Fruit fly (Drosophila melanogaster) whole organism, pupa: Measurements from ENCODE around the gene CG31668.

Experiments
- CG10348 ChIP-seq: fragments of 200-800 bp; sonication (Bioruptor generic); IDR thresholded peaks from 2 replicates; pipeline ENCODE4 v1.3.6; 2022; ENCODE audit warnings: missing biosample characterization, missing genetic modification characterization
- CG12605 ChIP-seq: fragments of 200-800 bp; sonication (Bioruptor generic); IDR thresholded peaks from 2 replicates; pipeline ENCODE4 v1.3.6; 2022; ENCODE audit warnings: missing biosample characterization, missing genetic modification characterization
- CG13204 ChIP-seq: fragments of 200-800 bp; sonication (Bioruptor generic); optimal IDR thresholded peaks from 2 replicates; lab custom pipeline; 2018; ENCODE audit warnings: missing biosample characterization, mild to moderate bottlenecking, missing genetic modification characterization, moderate library complexity
- CG14655 ChIP-seq: fragments of 200-800 bp; sonication (Bioruptor generic); optimal IDR thresholded peaks from 3 replicates; lab custom pipeline; 2017; ENCODE audit warnings: mild to moderate bottlenecking, missing biosample characterization, missing genetic modification reagents, missing genetic modification characterization
- CG15710 ChIP-seq: fragments of 200-800 bp; sonication (Bioruptor generic); optimal IDR thresholded peaks from 2 replicates; lab custom pipeline; 2018; ENCODE audit warnings: missing biosample characterization, mild to moderate bottlenecking, missing genetic modification characterization, moderate library complexity
- CG17806 ChIP-seq: fragments of 200-800 bp; sonication (Bioruptor generic); optimal IDR thresholded peaks from 2 replicates; lab custom pipeline; 2018; ENCODE audit warnings: missing biosample characterization, mild to moderate bottlenecking, missing genetic modification characterization, moderate library complexity
- CG32121 ChIP-seq: fragments of 200-800 bp; sonication (Bioruptor generic); IDR thresholded peaks from 2 replicates; pipeline ENCODE4 v1.3.6; 2022; ENCODE audit warnings: missing biosample characterization, missing genetic modification characterization
- CG34367 ChIP-seq: fragments of 200-800 bp; sonication (Bioruptor generic); optimal IDR thresholded peaks from 2 replicates; lab custom pipeline; 2018; ENCODE audit warnings: missing biosample characterization, mild to moderate bottlenecking, missing genetic modification characterization
- CG4496 ChIP-seq: fragments of 200-800 bp; sonication (Bioruptor generic); IDR thresholded peaks from 3 replicates; pipeline ENCODE4 v1.3.6; 2022; ENCODE audit warnings: missing biosample characterization, missing genetic modification characterization
- CG8159 ChIP-seq: fragments of 200-800 bp; sonication (Bioruptor generic); optimal IDR thresholded peaks from 3 replicates; lab custom pipeline; 2018; ENCODE audit warnings: missing biosample characterization, mild to moderate bottlenecking, missing genetic modification characterization, moderate library complexity
- CG8301 ChIP-seq: fragments of 200-800 bp; sonication (Bioruptor generic); optimal IDR thresholded peaks from 2 replicates; lab custom pipeline; 2018; ENCODE audit warnings: missing biosample characterization, mild to moderate bottlenecking, missing genetic modification characterization
- CG9948 ChIP-seq: fragments of 200-800 bp; sonication (Bioruptor generic); optimal IDR thresholded peaks from 2 replicates; lab custom pipeline; 2018; ENCODE audit warnings: missing biosample characterization, mild to moderate bottlenecking, missing genetic modification characterization, moderate library complexity
- D1 ChIP-seq: fragments of 200-800 bp; sonication (Bioruptor generic); optimal IDR thresholded peaks from 2 replicates; lab custom pipeline; 2018; ENCODE audit warnings: missing biosample characterization, mild to moderate bottlenecking, missing genetic modification characterization, moderate library complexity
- EcR ChIP-seq: fragments of 200-800 bp; sonication (Bioruptor generic); optimal IDR thresholded peaks from 3 replicates; lab custom pipeline; 2019; ENCODE audit warnings: missing biosample characterization, missing genetic modification characterization, mild to moderate bottlenecking, moderate library complexity, missing genetic modification reagents
- Ets98B ChIP-seq: fragments of 200-800 bp; sonication (Bioruptor generic); IDR thresholded peaks from 2 replicates; pipeline ENCODE4 v1.3.6; 2022; ENCODE audit warnings: missing biosample characterization, missing genetic modification characterization
- Pif1A ChIP-seq: fragments of 200-800 bp; sonication (Bioruptor generic); optimal IDR thresholded peaks from 3 replicates; lab custom pipeline; 2016; ENCODE audit warnings: missing biosample characterization, missing genetic modification characterization
- Pif1B ChIP-seq: fragments of 200-800 bp; sonication (Bioruptor generic); optimal IDR thresholded peaks from 3 replicates; lab custom pipeline; 2016; ENCODE audit warnings: missing biosample characterization, missing genetic modification characterization
- Snoo ChIP-seq: fragments of 200-800 bp; sonication (Bioruptor generic); optimal IDR thresholded peaks from 3 replicates; lab custom pipeline; 2017; ENCODE audit warnings: missing biosample characterization, mild to moderate bottlenecking, missing genetic modification characterization, inconsistent platforms
- fd96Ca ChIP-seq: fragments of 200-800 bp; sonication (Bioruptor generic); IDR thresholded peaks from 3 replicates; pipeline ENCODE4 v1.3.6; 2022; ENCODE audit warnings: missing biosample characterization, missing genetic modification characterization
- gl ChIP-seq: fragments of 200-800 bp; sonication (Bioruptor generic); optimal IDR thresholded peaks from 2 replicates; lab custom pipeline; 2018; ENCODE audit warnings: missing biosample characterization, mild to moderate bottlenecking, missing genetic modification characterization
- rn ChIP-seq: fragments of 200-800 bp; sonication (Bioruptor generic); IDR thresholded peaks from 2 replicates; pipeline ENCODE4 v1.3.6; 2022; ENCODE audit warnings: missing biosample characterization, missing genetic modification characterization

CG31668 gene

dm6 chr2L:2162729-2163567 is 43.0 kb downstream of the CG31668 start:
- TF ChIP-seq Pif1A (GFP tag; lab: Kevin White, UChicago) (peak; percentile 65), CG15710 (tag; lab: Kevin White, UChicago) (peak; percentile 48), CG32121 (no peak), Pif1B (GFP tag; lab: Kevin White, UChicago) (peak; percentile 46), fd96Ca (GFP tag; lab: Robert Waterston, UW) (0 out of 3 replicates have a peak, but pooled peaks have one; percentile 32), CG8301 (tag; lab: Kevin White, UChicago) (peak; percentile 67), CG9948 (peak; percentile 52), CG14655 (peak; percentile 73), Snoo (tag; lab: Kevin White, UChicago) (no peak), CG10348 (GFP tag; lab: Robert Waterston, UW) (no peak), Ets98B (GFP tag; lab: Robert Waterston, UW) (peak; percentile 61), CG8159 (tag; lab: Kevin White, UChicago) (peak; percentile 77), CG12605 (GFP tag; lab: Robert Waterston, UW) (no peak; the same call in 1 of the 2 replicates), EcR (GFP tag; lab: Kevin White, UChicago) (no peak), D1 (tag; lab: Kevin White, UChicago) (no peak), CG17806 (tag; lab: Kevin White, UChicago) (peak; percentile 60), rn (no peak), gl (tag; lab: Kevin White, UChicago) (no peak), CG13204 (peak; percentile 29), CG34367 (peak; percentile 55), CG4496 (GFP tag; lab: Robert Waterston, UW) (peak; percentile 67; the same call in 1 of the 3 replicates)
- TF ChIP-seq, all 21 proteins: peak for 13

- TF ChIP-seq Pif1B (GFP tag; lab: Kevin White, UChicago), result no peak
- TF ChIP-seq EcR (GFP tag; lab: Kevin White, UChicago), result peak; percentile 20
- TF ChIP-seq fd96Ca (GFP tag; lab: Robert Waterston, UW), result peak; percentile 33; the same call in 1 of the 3 replicates
- 0 out of 2 replicates have a peak, but pooled peaks have one; percentile 33 for TF ChIP-seq CG10348 (GFP tag; lab: Robert Waterston, UW)
- peak; percentile 85 for TF ChIP-seq CG13204
- no peak for TF ChIP-seq CG15710 (tag; lab: Kevin White, UChicago)
- 0 out of 2 replicates have a peak, but pooled peaks have one; percentile 3 for TF ChIP-seq rn
- TF ChIP-seq CG8159 (tag; lab: Kevin White, UChicago), result no peak
- TF ChIP-seq CG4496 (GFP tag; lab: Robert Waterston, UW), result peak; percentile 62; the same call in 2 of the 3 replicates
Observed at dm6 chr2L:2162281-2162680, 43.7 kb downstream of the CG31668 start.

- TF ChIP-seq CG14655, result no peak
- peak; percentile 28; the same call in 1 of the 2 replicates for TF ChIP-seq CG12605 (GFP tag; lab: Robert Waterston, UW)
- peak; percentile 63 for TF ChIP-seq CG8159 (tag; lab: Kevin White, UChicago)
- TF ChIP-seq Pif1B (GFP tag; lab: Kevin White, UChicago), result no peak
- peak; percentile 20 for TF ChIP-seq CG34367
- no peak; the same call in none of the 3 replicates for TF ChIP-seq CG4496 (GFP tag; lab: Robert Waterston, UW)
- peak; percentile 86 for TF ChIP-seq EcR (GFP tag; lab: Kevin White, UChicago)
- TF ChIP-seq Ets98B (GFP tag; lab: Robert Waterston, UW), result no peak; the same call in 1 of the 2 replicates
- TF ChIP-seq CG9948, result peak; percentile 68
- TF ChIP-seq CG32121, result peak; percentile 39; the same call in 1 of the 2 replicates
- TF ChIP-seq CG10348 (GFP tag; lab: Robert Waterston, UW), result no peak
- peak; percentile 50 for TF ChIP-seq CG15710 (tag; lab: Kevin White, UChicago)
- no peak for TF ChIP-seq gl (tag; lab: Kevin White, UChicago)
- peak; percentile 35 for TF ChIP-seq Snoo (tag; lab: Kevin White, UChicago)
- TF ChIP-seq CG13204, result peak; percentile 100
- peak; percentile 14 for TF ChIP-seq Pif1A (GFP tag; lab: Kevin White, UChicago)
- TF ChIP-seq CG8301 (tag; lab: Kevin White, UChicago), result peak; percentile 44
- TF ChIP-seq CG17806 (tag; lab: Kevin White, UChicago), result peak; percentile 53
- peak; percentile 37; the same call in 1 of the 2 replicates for TF ChIP-seq rn
- peak; percentile 39; the same call in 1 of the 3 replicates for TF ChIP-seq fd96Ca (GFP tag; lab: Robert Waterston, UW)
- TF ChIP-seq, all 21 proteins: peak for 14
Observed at dm6 chr2L:2161244-2162243, 44.4 kb downstream of the CG31668 start.

DNA sequence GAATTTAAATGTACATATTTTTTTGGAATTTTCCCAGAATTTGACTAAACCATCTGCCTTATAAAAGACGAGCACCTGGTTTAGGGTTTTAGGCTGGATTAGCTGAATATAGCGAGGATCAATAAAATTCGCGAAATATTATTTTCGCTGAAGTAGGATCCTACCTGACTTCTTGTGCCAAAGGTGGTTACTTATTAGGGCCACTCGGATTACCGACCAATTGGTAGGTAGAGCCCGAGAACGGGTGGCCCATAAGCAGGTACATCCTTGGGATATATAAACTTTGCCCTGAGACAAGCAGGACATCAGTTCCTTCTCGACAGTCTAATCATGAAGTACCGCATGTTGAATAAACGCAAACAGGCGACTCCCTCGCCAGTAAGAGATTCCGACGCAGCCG is 50.5 kb downstream of the CG31668 start, which contains the start of gene CG15382:
Gene CG15382 (plus strand): TSS at position 301 of the 400 bp plus-strand sequence.
- TF ChIP-seq CG13204 (no peak), CG32121 (no peak), CG9948 (no peak), rn (no peak), Ets98B (GFP tag; lab: Robert Waterston, UW) (no peak), gl (tag; lab: Kevin White, UChicago) (no peak), CG15710 (tag; lab: Kevin White, UChicago) (no peak), Snoo (tag; lab: Kevin White, UChicago) (no peak), CG8301 (tag; lab: Kevin White, UChicago) (no peak), CG17806 (tag; lab: Kevin White, UChicago) (no peak), EcR (GFP tag; lab: Kevin White, UChicago) (no peak), CG34367 (no peak), Pif1A (GFP tag; lab: Kevin White, UChicago) (no peak)
- TF ChIP-seq, all 21 proteins: peak for 0
